Worm (Caenorhabditis elegans) whole organism, L4/young adult: ENCODE measurements around the gene C14H10.2.

Source experiments
- dao-5 ChIP-seq: sonication (generic microtip); optimal IDR thresholded peaks from 2 replicates; lab custom pipeline; 2016; ENCODE audit warnings: missing genotype, missing genetic modification characterization, moderate library complexity, missing compliant biosample characterization
- him-1 ChIP-seq: sonication (generic microtip); optimal IDR thresholded peaks from 2 replicates; lab custom pipeline; 2016; ENCODE audit warnings: missing genotype, missing genetic modification reagents, missing genetic modification characterization, missing compliant biosample characterization

DNA sequence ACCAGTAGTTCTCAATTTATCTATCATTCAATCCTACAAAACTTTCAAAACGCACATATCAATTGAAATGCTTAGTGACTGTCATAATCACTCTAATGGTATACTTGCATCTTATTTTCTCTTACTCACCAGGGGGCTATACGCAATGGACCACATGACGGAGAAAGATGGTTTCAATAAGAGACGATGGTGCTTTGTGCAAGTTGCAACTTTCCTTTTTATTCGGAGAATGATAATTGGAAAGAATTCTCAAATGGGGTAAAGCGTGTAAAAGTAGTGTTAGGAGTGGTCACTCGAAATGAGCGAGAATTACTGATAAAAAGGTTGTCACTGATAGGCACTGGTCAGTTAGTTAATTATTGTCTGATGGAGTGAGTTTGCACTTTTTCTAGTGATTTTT lies 44.2 kb downstream of the C14H10.2 start:
- TF ChIP-seq him-1 (tag; lab: Kevin White, UChicago) (no peak), dao-5 (tag; lab: Kevin White, UChicago) (no peak)
